Worm (Caenorhabditis elegans) whole organism, mixed stage, embryonic: Measurements from ENCODE around the gene F07H5.13.

ENCODE experiments used
- M03D4.4 ChIP-seq: sonication (generic microtip); optimal IDR thresholded peaks from 2 replicates; lab custom pipeline; 2017; ENCODE audit warnings: mild to moderate bottlenecking, missing genetic modification characterization, missing compliant biosample characterization
- bed-3 ChIP-seq: fragments of 200-800 bp; sonication (Bioruptor generic); optimal IDR thresholded peaks from 3 replicates; lab custom pipeline; 2018; ENCODE audit warnings: mild to moderate bottlenecking, missing genetic modification characterization, moderate library complexity, missing compliant biosample characterization
- blmp-1 ChIP-seq: fragments of 150-350 bp; optimal IDR thresholded peaks from 2 replicates; lab custom pipeline; 2014; ENCODE audit warnings: missing biosample characterization, missing genetic modification characterization
- ceh-39 ChIP-seq: fragments of 150-350 bp; optimal IDR thresholded peaks from 2 replicates; lab custom pipeline; 2014; ENCODE audit warnings: missing biosample characterization, missing genetic modification characterization
- ceh-43 ChIP-seq: fragments of 200-800 bp; sonication (Bioruptor generic); optimal IDR thresholded peaks from 2 replicates; lab custom pipeline; 2018; ENCODE audit warnings: mild to moderate bottlenecking, missing genetic modification characterization, moderate library complexity, missing compliant biosample characterization
- ceh-83 ChIP-seq: fragments of 200-800 bp; sonication (Bioruptor generic); optimal IDR thresholded peaks from 2 replicates; lab custom pipeline; 2018; ENCODE audit warnings: mild to moderate bottlenecking, missing genetic modification characterization, missing compliant biosample characterization
- ces-1 ChIP-seq: fragments of 150-350 bp; optimal IDR thresholded peaks from 2 replicates; lab custom pipeline; 2014; ENCODE audit warnings: missing biosample characterization, missing genetic modification reagents, missing genetic modification characterization
- drap-1 ChIP-seq: fragments of 200-800 bp; sonication (Bioruptor generic); optimal IDR thresholded peaks from 3 replicates; lab custom pipeline; 2018; ENCODE audit warnings: mild to moderate bottlenecking, missing genetic modification characterization, missing compliant biosample characterization
- elt-1 ChIP-seq: sonication (generic microtip); optimal IDR thresholded peaks from 2 replicates; lab custom pipeline; 2017; ENCODE audit warnings: missing genetic modification characterization, mild to moderate bottlenecking, missing compliant biosample characterization, antibody characterized with exemption, moderate library complexity, borderline replicate concordance; ENCODE audit not compliant: insufficient read depth
- elt-3 ChIP-seq: fragments of 150-350 bp; optimal IDR thresholded peaks from 2 replicates; lab custom pipeline; 2014; ENCODE audit warnings: missing biosample characterization, missing genetic modification characterization
- flh-1 ChIP-seq: fragments of 200-800 bp; sonication (Bioruptor generic); optimal IDR thresholded peaks from 2 replicates; lab custom pipeline; 2018; ENCODE audit warnings: mild to moderate bottlenecking, missing genetic modification characterization, moderate library complexity, missing compliant biosample characterization
- ham-2 ChIP-seq: fragments of 200-800 bp; sonication (Bioruptor generic); optimal IDR thresholded peaks from 2 replicates; lab custom pipeline; 2018; ENCODE audit warnings: mild to moderate bottlenecking, missing genetic modification characterization, missing compliant biosample characterization
- lin-13 ChIP-seq: fragments of 150-350 bp; optimal IDR thresholded peaks from 2 replicates; lab custom pipeline; 2014; ENCODE audit warnings: missing biosample characterization, missing genetic modification characterization
- lin-32 ChIP-seq: fragments of 200-800 bp; sonication (Bioruptor generic); optimal IDR thresholded peaks from 2 replicates; lab custom pipeline; 2018; ENCODE audit warnings: mild to moderate bottlenecking, missing genetic modification characterization, missing compliant biosample characterization
- lsy-2 ChIP-seq: fragments of 150-350 bp; optimal IDR thresholded peaks from 2 replicates; lab custom pipeline; 2014; ENCODE audit warnings: missing biosample characterization, missing genetic modification characterization
- mab-5 ChIP-seq: fragments of 150-350 bp; optimal IDR thresholded peaks from 2 replicates; lab custom pipeline; 2014; ENCODE audit warnings: missing biosample characterization, missing genetic modification characterization
- mep-1 ChIP-seq: fragments of 150-350 bp; optimal IDR thresholded peaks from 2 replicates; lab custom pipeline; 2017; ENCODE audit warnings: missing biosample characterization, missing genetic modification reagents, missing genetic modification characterization, inconsistent platforms
- mls-2 ChIP-seq: sonication (generic microtip); optimal IDR thresholded peaks from 2 replicates; lab custom pipeline; 2016; ENCODE audit warnings: mild to moderate bottlenecking, missing genetic modification characterization, moderate library complexity, missing compliant biosample characterization
- nhr-12 ChIP-seq: fragments of 150-350 bp; optimal IDR thresholded peaks from 2 replicates; lab custom pipeline; 2014; ENCODE audit warnings: missing biosample characterization, missing genetic modification characterization
- nhr-2 ChIP-seq: fragments of 150-350 bp; optimal IDR thresholded peaks from 2 replicates; lab custom pipeline; 2014; ENCODE audit warnings: missing biosample characterization, missing genetic modification characterization
- nhr-28 ChIP-seq: fragments of 150-350 bp; optimal IDR thresholded peaks from 2 replicates; lab custom pipeline; 2014; ENCODE audit warnings: missing biosample characterization, missing genetic modification characterization
- nhr-76 ChIP-seq: sonication (generic microtip); optimal IDR thresholded peaks from 2 replicates; lab custom pipeline; 2017; ENCODE audit warnings: missing biosample characterization, missing genetic modification characterization
- pha-4 ChIP-seq: fragments of 150-350 bp; optimal IDR thresholded peaks from 2 replicates; lab custom pipeline; 2018; ENCODE audit warnings: missing biosample characterization, missing genetic modification reagents, missing genetic modification characterization
- sptf-1 ChIP-seq: sonication (generic microtip); optimal IDR thresholded peaks from 2 replicates; lab custom pipeline; 2017; ENCODE audit warnings: mild to moderate bottlenecking, missing genetic modification characterization, moderate library complexity, missing compliant biosample characterization
- tbx-8 ChIP-seq: fragments of 200-800 bp; sonication (Bioruptor generic); optimal IDR thresholded peaks from 2 replicates; lab custom pipeline; 2018; ENCODE audit warnings: mild to moderate bottlenecking, missing genetic modification characterization, moderate library complexity, missing compliant biosample characterization
- unc-120 ChIP-seq: sonication (generic microtip); optimal IDR thresholded peaks from 2 replicates; lab custom pipeline; 2017; ENCODE audit warnings: missing genetic modification characterization, missing compliant biosample characterization; ENCODE audit not compliant: poor library complexity, severe bottlenecking
- unc-39 ChIP-seq: fragments of 150-350 bp; optimal IDR thresholded peaks from 2 replicates; lab custom pipeline; 2014; ENCODE audit warnings: missing biosample characterization, missing genetic modification characterization
- unc-62 ChIP-seq: fragments of 150-350 bp; optimal IDR thresholded peaks from 2 replicates; lab custom pipeline; 2014; ENCODE audit warnings: missing biosample characterization, missing genetic modification reagents, missing genetic modification characterization
- zip-8 ChIP-seq: fragments of 150-350 bp; optimal IDR thresholded peaks from 2 replicates; lab custom pipeline; 2014; ENCODE audit warnings: missing biosample characterization, missing genetic modification characterization
- ztf-11 ChIP-seq: fragments of 150-350 bp; optimal IDR thresholded peaks from 2 replicates; lab custom pipeline; 2014; ENCODE audit warnings: missing biosample characterization, missing genetic modification characterization

The F07H5.13 gene

ce11 chrII:8794072-8794471 is 3.7 kb downstream of the F07H5.13 start, which contains the start of gene F07H5.7:
F07H5.7 (minus strand) TSS chrII:8794172.
- no peak for TF ChIP-seq M03D4.4 (tag; lab: Kevin White, UChicago)
- TF ChIP-seq, all 35 proteins: peak for 0

ce11 chrII:8795227-8795626 is 4.9 kb downstream of the F07H5.13 start:
- TF ChIP-seq mab-5 (tag; lab: Kevin White, UChicago) (no peak), ham-2 (GFP tag; lab: Kevin White, UChicago) (no peak), tbx-8 (GFP tag; lab: Kevin White, UChicago) (no peak), bed-3 (GFP tag; lab: Kevin White, UChicago) (no peak), sptf-1 (tag; lab: Kevin White, UChicago) (no peak), unc-62 (GFP tag; lab: Kevin White, UChicago) (no peak), ces-1 (GFP tag; lab: Kevin White, UChicago) (no peak), nhr-76 (no peak), lin-32 (no peak), lin-13 (tag; lab: Kevin White, UChicago) (no peak), zip-8 (no peak)

ce11 chrII:8796391-8796790 is 6.0 kb downstream of the F07H5.13 start:
- no peak for TF ChIP-seq mab-5 (tag; lab: Kevin White, UChicago)
- TF ChIP-seq flh-1 (GFP tag; lab: Kevin White, UChicago), result no peak
- TF ChIP-seq ces-1 (GFP tag; lab: Kevin White, UChicago), result peak; percentile 56

ce11 chrII:8799725-8800124 is 9.4 kb downstream of the F07H5.13 start:
- no peak for TF ChIP-seq nhr-12 (tag; lab: Kevin White, UChicago)
- TF ChIP-seq unc-39, result no peak
- no peak for TF ChIP-seq mab-5 (tag; lab: Kevin White, UChicago)
- TF ChIP-seq lin-32, result no peak
- no peak for TF ChIP-seq ztf-11
- no peak for TF ChIP-seq unc-120
- no peak for TF ChIP-seq blmp-1 (tag; lab: Kevin White, UChicago)
- TF ChIP-seq ceh-43 (GFP tag; lab: Kevin White, UChicago), result no peak
- no peak for TF ChIP-seq ham-2 (GFP tag; lab: Kevin White, UChicago)
- no peak for TF ChIP-seq ceh-39 (tag; lab: Kevin White, UChicago)

ce11 chrII:8800830-8801229 is 10.5 kb downstream of the F07H5.13 start, which contains the start of gene appg-2:
appg-2 (plus strand) TSS chrII:8801130.
- TF ChIP-seq elt-1 (tag; lab: Kevin White, UChicago) (no peak), ceh-83 (GFP tag; lab: Kevin White, UChicago) (no peak), pha-4 (tag; lab: Kevin White, UChicago) (no peak), M03D4.4 (tag; lab: Kevin White, UChicago) (no peak), flh-1 (GFP tag; lab: Kevin White, UChicago) (no peak), lsy-2 (no peak), unc-39 (no peak), sptf-1 (tag; lab: Kevin White, UChicago) (no peak), tbx-8 (GFP tag; lab: Kevin White, UChicago) (no peak), nhr-2 (tag; lab: Kevin White, UChicago) (no peak), mab-5 (tag; lab: Kevin White, UChicago) (no peak), unc-62 (GFP tag; lab: Kevin White, UChicago) (no peak), mep-1 (tag; lab: Kevin White, UChicago) (no peak), drap-1 (GFP tag; lab: Kevin White, UChicago) (no peak), bed-3 (GFP tag; lab: Kevin White, UChicago) (no peak), lin-32 (no peak), zip-8 (no peak), nhr-28 (tag; lab: Kevin White, UChicago) (no peak), mls-2 (no peak), elt-3 (tag; lab: Kevin White, UChicago) (no peak)

ce11 chrII:8806921-8807320 is 16.6 kb downstream of the F07H5.13 start, which contains the start of gene pho-13:
pho-13 (minus strand) TSS chrII:8807021.
- TF ChIP-seq ces-1 (GFP tag; lab: Kevin White, UChicago) (no peak), ceh-83 (GFP tag; lab: Kevin White, UChicago) (no peak), blmp-1 (tag; lab: Kevin White, UChicago) (no peak), unc-62 (GFP tag; lab: Kevin White, UChicago) (no peak), mep-1 (tag; lab: Kevin White, UChicago) (no peak)
